Worm (Caenorhabditis elegans) whole organism, early embryonic: ENCODE results near the gene F35G12.5.

Source experiments
- B0310.2 ChIP-seq: sonication (generic microtip); optimal IDR thresholded peaks from 2 replicates; lab custom pipeline; 2016; ENCODE audit warnings: mild to moderate bottlenecking, missing genetic modification characterization, missing compliant biosample characterization
- F13C5.2 ChIP-seq: sonication (generic microtip); optimal IDR thresholded peaks from 2 replicates; lab custom pipeline; 2017; ENCODE audit warnings: mild to moderate bottlenecking, missing genetic modification characterization, inconsistent platforms, missing compliant biosample characterization
- aly-1 ChIP-seq: sonication (generic microtip); optimal IDR thresholded peaks from 2 replicates; lab custom pipeline; 2016; ENCODE audit warnings: missing genetic modification characterization, missing compliant biosample characterization
- ama-1 ChIP-seq: fragments of 150-350 bp; optimal IDR thresholded peaks from 2 replicates; lab custom pipeline; 2014
- ceh-36 ChIP-seq: sonication (generic microtip); optimal IDR thresholded peaks from 2 replicates; lab custom pipeline; 2016; ENCODE audit warnings: missing genetic modification characterization, inconsistent platforms, missing compliant biosample characterization
- ets-7 ChIP-seq: sonication (generic microtip); optimal IDR thresholded peaks from 2 replicates; lab custom pipeline; 2016; ENCODE audit warnings: missing genotype, missing genetic modification characterization, missing compliant biosample characterization
- flt-1 ChIP-seq: fragments of 200-800 bp; sonication (Bioruptor generic); IDR thresholded peaks from 2 replicates; pipeline ENCODE4 v1.3.6; 2022; ENCODE audit warnings: missing genetic modification characterization, missing compliant biosample characterization
- hnd-1 ChIP-seq: sonication (generic microtip); optimal IDR thresholded peaks from 2 replicates; lab custom pipeline; 2016; ENCODE audit warnings: missing genetic modification characterization, missing compliant biosample characterization
- pes-1 ChIP-seq: fragments of 200-800 bp; sonication (Bioruptor generic); IDR thresholded peaks from 2 replicates; pipeline ENCODE4 v1.3.6; 2022; ENCODE audit warnings: missing genetic modification reagents, missing genetic modification characterization, missing compliant biosample characterization
- scrt-1 ChIP-seq: fragments of 200-800 bp; sonication (Bioruptor generic); IDR thresholded peaks from 2 replicates; pipeline ENCODE4 v1.3.6; 2022; ENCODE audit warnings: missing genetic modification characterization, missing compliant biosample characterization
- sea-1 ChIP-seq: fragments of 200-800 bp; sonication (Bioruptor generic); conservative IDR thresholded peaks from 2 replicates; pipeline ENCODE4 v1.3.6; 2022; ENCODE audit warnings: missing genetic modification characterization, missing compliant biosample characterization
- tbx-11 ChIP-seq: fragments of 200-800 bp; sonication (Bioruptor generic); IDR thresholded peaks from 2 replicates; pipeline ENCODE4 v1.3.6; 2022; ENCODE audit warnings: missing genetic modification characterization, missing compliant biosample characterization
- tbx-37 ChIP-seq: fragments of 200-800 bp; sonication (Bioruptor generic); conservative IDR thresholded peaks from 2 replicates; pipeline ENCODE4 v1.3.6; 2022; ENCODE audit warnings: missing genetic modification reagents, missing genetic modification characterization, missing compliant biosample characterization
- tra-4 ChIP-seq: sonication (generic microtip); optimal IDR thresholded peaks from 2 replicates; lab custom pipeline; 2017; ENCODE audit warnings: missing genetic modification characterization, missing compliant biosample characterization

ce11 chrIII:4568030-4568429 is 15.9 kb upstream of the F35G12.5 start, which contains the start of gene mlcd-1:
- TF ChIP-seq F13C5.2 (tag; lab: Kevin White, UChicago) (no peak), flt-1 (GFP tag; lab: Robert Waterston, UW) (no peak), pes-1 (GFP tag; lab: Robert Waterston, UW) (no peak), scrt-1 (GFP tag; lab: Robert Waterston, UW) (no peak), hnd-1 (no peak), B0310.2 (no peak), ama-1 (lab: Kevin White, UChicago) (no peak), ceh-36 (no peak), tra-4 (tag; lab: Kevin White, UChicago) (no peak), tbx-37 (GFP tag; lab: Robert Waterston, UW) (no peak), aly-1 (tag; lab: Kevin White, UChicago) (no peak), tbx-11 (no peak), ets-7 (tag; lab: Kevin White, UChicago) (no peak), sea-1 (no peak)
